Fruit fly (Drosophila melanogaster) S2 (cell line): ENCODE results near the gene Octbeta3R.
"Not testable (repeated sequence)": the region's sequence is repeated elsewhere in the genome, so short reads cannot be mapped to it uniquely, and the experiment has no call there.

ENCODE experiments used
- CG8478 ChIP-seq: fragments of >200 bp; optimal IDR thresholded peaks from 2 replicates; lab custom pipeline; 2018
- CTCF ChIP-seq, 2 experiments: fragments of >200 bp; optimal IDR thresholded peaks; 2 replicates each; lab custom pipeline; 2018

Octbeta3R gene

dm6 chr3R:12548229-12548628 lies at the start of gene Octbeta3R:
Gene Octbeta3R, minus strand, starts transcription at chr3R:12548229.
- TF ChIP-seq CG8478 (lab: Kevin White, UChicago), result no peak
- no peak for TF ChIP-seq CTCF (optimal IDR thresholded peaks at IDR 0.05; lab: Kevin White, UChicago)

dm6 chr3R:12595890-12596215 lies 47.8 kb upstream of the Octbeta3R start:
- no peak for TF ChIP-seq CTCF (optimal IDR thresholded peaks at IDR 0.05; lab: Kevin White, UChicago)
- no peak for TF ChIP-seq CG8478 (lab: Kevin White, UChicago)

- TF ChIP-seq CTCF (optimal IDR thresholded peaks at IDR 0.05; lab: Kevin White, UChicago) (no peak), CG8478 (lab: Kevin White, UChicago) (no peak)
These were observed 47.3 kb upstream of the Octbeta3R start, which contains the start of gene Octbeta2R for dm6 chr3R:12595187-12595889. Gene Octbeta2R, minus strand, starts transcription at chr3R:12595725.

dm6 chr3R:12591672-12592071 lies 43.6 kb upstream of the Octbeta3R start:
- TF ChIP-seq CG8478 (lab: Kevin White, UChicago) (no peak), CTCF (optimal IDR thresholded peaks at IDR 0.05; lab: Kevin White, UChicago) (no peak)

dm6 chr3R:12568765-12569164 lies 20.7 kb upstream of the Octbeta3R start:
- TF ChIP-seq CG8478 (lab: Kevin White, UChicago), result no peak
- TF ChIP-seq CTCF (optimal IDR thresholded peaks at IDR 0.05; lab: Kevin White, UChicago), result no peak

dm6 chr3R:12562026-12562425 lies 14.0 kb upstream of the Octbeta3R start:
- no peak for TF ChIP-seq CG8478 (lab: Kevin White, UChicago)
- no peak for TF ChIP-seq CTCF (optimal IDR thresholded peaks at IDR 0.05; lab: Kevin White, UChicago)

- TF ChIP-seq CTCF (optimal IDR thresholded peaks at IDR 0.05; lab: Kevin White, UChicago) (no peak), CG8478 (lab: Kevin White, UChicago) (no peak)
These were observed 13.1 kb upstream of the Octbeta3R start for dm6 chr3R:12561149-12561548.

- TF ChIP-seq CG8478 (lab: Kevin White, UChicago) (no peak), CTCF (optimal IDR thresholded peaks at IDR 0.05; lab: Kevin White, UChicago) (no peak)
These were observed 5.1 kb downstream of the Octbeta3R start for dm6 chr3R:12542947-12543346.

- TF ChIP-seq CTCF (optimal IDR thresholded peaks at IDR 0.05; lab: Kevin White, UChicago) (no peak), CG8478 (lab: Kevin White, UChicago) (no peak)
These were observed 22.1 kb downstream of the Octbeta3R start, which contains the start of gene Hug for dm6 chr3R:12525888-12526287. Gene Hug, plus strand, starts transcription at chr3R:12526188.

- TF ChIP-seq CG8478 (lab: Kevin White, UChicago) (no peak), CTCF (optimal IDR thresholded peaks at IDR 0.05; lab: Kevin White, UChicago) (no peak)
These were observed 33.0 kb downstream of the Octbeta3R start for dm6 chr3R:12514997-12515396.

- not testable (repeated sequence) for TF ChIP-seq CTCF (optimal IDR thresholded peaks at IDR 0.05; lab: Kevin White, UChicago); CG8478 (lab: Kevin White, UChicago)
These were observed 39.3 kb downstream of the Octbeta3R start, which contains the start of gene Hsp70Bc for dm6 chr3R:12508776-12509175. Gene Hsp70Bc, plus strand, starts transcription at chr3R:12509076.

dm6 chr3R:12505493-12505892 lies 42.5 kb downstream of the Octbeta3R start, which contains the start of gene Hsp70Bb:
Gene Hsp70Bb, plus strand, starts transcription at chr3R:12505793.
- not testable (repeated sequence) for TF ChIP-seq CG8478 (lab: Kevin White, UChicago); CTCF (optimal IDR thresholded peaks at IDR 0.05; lab: Kevin White, UChicago)

dm6 chr3R:12502210-12502609 lies 45.8 kb downstream of the Octbeta3R start, which contains the start of gene Hsp70Bbb:
Gene Hsp70Bbb, plus strand, starts transcription at chr3R:12502510.
- not testable (repeated sequence) for TF ChIP-seq CG8478 (lab: Kevin White, UChicago); CTCF (optimal IDR thresholded peaks at IDR 0.05; lab: Kevin White, UChicago)

- TF ChIP-seq CG8478 (lab: Kevin White, UChicago); CTCF (optimal IDR thresholded peaks at IDR 0.05; lab: Kevin White, UChicago): not testable (repeated sequence)
These were observed 80.4 kb downstream of the Octbeta3R start, which contains the start of gene Hsp70Ba for dm6 chr3R:12467675-12468074. Gene Hsp70Ba, minus strand, starts transcription at chr3R:12467776.

- TF ChIP-seq CG8478 (lab: Kevin White, UChicago); CTCF (optimal IDR thresholded peaks at IDR 0.05; lab: Kevin White, UChicago): not testable (repeated sequence)
These were observed 82.8 kb downstream of the Octbeta3R start, which contains the start of gene CG5608 for dm6 chr3R:12465198-12465597. Gene CG5608, minus strand, starts transcription at chr3R:12465298.
